Fruit fly (Drosophila melanogaster): Measurements from ENCODE around the gene CG2021.

CG2021 gene

dm6 chr3L:1740129-1740975, 36.9 kb downstream of the CG2021 start (continued):
- TF ChIP-seq CG7368 (GFP tag; optimal IDR thresholded peaks at IDR 0.05) (no peak), CG3032 (tag; optimal IDR thresholded peaks at IDR 0.05) (peak; percentile 27), CG34406 (GFP tag; optimal IDR thresholded peaks at IDR 0.05) (peak; percentile 33), Ets21C (GFP tag; optimal IDR thresholded peaks at IDR 0.05) (peak; percentile 56), pdm3 (GFP tag; optimal IDR thresholded peaks at IDR 0.05) (peak; percentile 63), CG8319 (GFP tag; optimal IDR thresholded peaks at IDR 0.05) (peak; percentile 18), Ets96B (tag; optimal IDR thresholded peaks at IDR 0.05) (no peak), CG6854 (GFP tag; optimal IDR thresholded peaks at IDR 0.05) (no peak), Met (GFP tag; optimal IDR thresholded peaks at IDR 0.05) (peak; percentile 65), OdsH (GFP tag; optimal IDR thresholded peaks at IDR 0.05) (peak; percentile 69), lz (GFP tag; optimal IDR thresholded peaks at IDR 0.05) (peak; percentile 75), CG1621 (tag; optimal IDR thresholded peaks at IDR 0.05) (no peak), vri (GFP tag; optimal IDR thresholded peaks at IDR 0.05) (no peak)

DNA sequence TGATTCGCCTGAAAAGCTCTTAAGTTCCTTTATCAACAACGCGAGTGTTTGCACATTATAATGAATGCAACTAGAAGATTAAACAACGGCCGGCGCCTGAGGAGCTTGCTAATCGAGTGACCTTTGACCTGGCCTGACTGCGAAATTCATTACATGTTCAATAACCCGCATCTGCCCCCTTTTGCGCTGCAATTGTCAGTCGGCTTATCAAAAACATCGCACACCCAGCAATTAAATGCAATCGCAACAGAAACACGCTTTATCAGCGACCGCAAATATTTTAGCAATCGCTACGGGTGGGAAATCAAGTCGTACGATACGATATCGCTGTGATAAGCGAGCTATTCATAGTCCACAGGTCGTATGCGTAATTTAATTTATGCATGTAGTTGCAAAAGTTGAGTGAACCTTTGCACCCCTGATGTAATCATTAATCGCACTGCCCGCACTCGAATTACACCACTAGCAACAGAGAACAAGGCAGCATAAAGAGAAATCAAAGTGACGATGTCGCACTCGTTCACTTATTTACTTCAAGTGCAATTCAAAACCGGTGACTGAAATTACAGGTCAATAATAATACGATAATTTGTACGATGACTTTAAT, 37.6 kb downstream of the CG2021 start:
- TF ChIP-seq CG8632 (GFP tag; optimal IDR thresholded peaks at IDR 0.05) = no peak
- no peak for TF ChIP-seq Eip78C (GFP tag)
- no peak for TF ChIP-seq Ets21C (GFP tag; optimal IDR thresholded peaks at IDR 0.05)
- TF ChIP-seq Hr38 (GFP tag; optimal IDR thresholded peaks at IDR 0.05) = no peak
- TF ChIP-seq CG8119 (GFP tag; IDR thresholded peaks at IDR 0.05) = no peak
- TF ChIP-seq Lpt (GFP tag; optimal IDR thresholded peaks at IDR 0.05) = no peak
- TF ChIP-seq acj6 (GFP tag; optimal IDR thresholded peaks at IDR 0.05) = no peak
- no peak for TF ChIP-seq Eip75B (GFP tag; optimal IDR thresholded peaks at IDR 0.05)
- TF ChIP-seq CG9139 (GFP tag; optimal IDR thresholded peaks at IDR 0.05) = no peak
- no peak for TF ChIP-seq Sox14 (GFP tag; optimal IDR thresholded peaks at IDR 0.05)
- TF ChIP-seq dsx (GFP tag; optimal IDR thresholded peaks at IDR 0.05; ENCODE audit: poor library complexity, severe bottlenecking) = no peak
- TF ChIP-seq CG11294 (GFP tag; IDR thresholded peaks at IDR 0.05) = no peak
- TF ChIP-seq fd85E (GFP tag; optimal IDR thresholded peaks at IDR 0.05) = no peak
- peak; percentile 81 for TF ChIP-seq vri (GFP tag; optimal IDR thresholded peaks at IDR 0.05)
- TF ChIP-seq CG4318 (GFP tag; optimal IDR thresholded peaks at IDR 0.05) = no peak
- no peak for TF ChIP-seq CG11762 (GFP tag; optimal IDR thresholded peaks at IDR 0.05; ENCODE audit: insufficient read depth)
- no peak for TF ChIP-seq CG34406 (GFP tag; optimal IDR thresholded peaks at IDR 0.05)
- no peak for TF ChIP-seq CG10631 (GFP tag; optimal IDR thresholded peaks at IDR 0.05)
- TF ChIP-seq pdm3 (GFP tag; optimal IDR thresholded peaks at IDR 0.05) = no peak
- 0 out of 3 replicates have a peak, but pooled peaks have one; percentile 14 for TF ChIP-seq CG6163 (GFP tag; IDR thresholded peaks at IDR 0.05)
- no peak for TF ChIP-seq Blimp-1 (GFP tag; optimal IDR thresholded peaks at IDR 0.05)
- no peak for TF ChIP-seq CG7368 (GFP tag; optimal IDR thresholded peaks at IDR 0.05)
- no peak for TF ChIP-seq fd59A (GFP tag; optimal IDR thresholded peaks at IDR 0.05)
- no peak for TF ChIP-seq Eip93F (GFP tag; optimal IDR thresholded peaks at IDR 0.05)
- TF ChIP-seq CG16779 (tag; optimal IDR thresholded peaks at IDR 0.05) = no peak
- no peak for TF ChIP-seq OdsH (GFP tag; optimal IDR thresholded peaks at IDR 0.05)
- TF ChIP-seq Hr4 (GFP tag; optimal IDR thresholded peaks at IDR 0.05) = no peak
- no peak for TF ChIP-seq spab (GFP tag; optimal IDR thresholded peaks at IDR 0.05)
- no peak for TF ChIP-seq Sox15 (GFP tag; optimal IDR thresholded peaks at IDR 0.05)
- no peak for TF ChIP-seq CG8319 (GFP tag; optimal IDR thresholded peaks at IDR 0.05)
- TF ChIP-seq dac (GFP tag; optimal IDR thresholded peaks at IDR 0.05) = no peak
- no peak for TF ChIP-seq esn (GFP tag; optimal IDR thresholded peaks at IDR 0.05)
- TF ChIP-seq CG15336 (GFP tag; IDR thresholded peaks at IDR 0.05) = 0 out of 2 replicates have a peak, but pooled peaks have one; percentile 15
- no peak for TF ChIP-seq CG32006 (GFP tag; optimal IDR thresholded peaks at IDR 0.05)
- TF ChIP-seq Smox (GFP tag; optimal IDR thresholded peaks at IDR 0.05) = no peak
- TF ChIP-seq ss (GFP tag; optimal IDR thresholded peaks at IDR 0.05) = peak in 1 of 2 experiments; percentile 37
- no peak for TF ChIP-seq cyc (GFP tag; optimal IDR thresholded peaks at IDR 0.05)
- TF ChIP-seq net (GFP tag; optimal IDR thresholded peaks at IDR 0.05) = no peak
- TF ChIP-seq CG6792 (GFP tag; optimal IDR thresholded peaks at IDR 0.05) = no peak
- TF ChIP-seq Ets96B (tag; optimal IDR thresholded peaks at IDR 0.05) = no peak
- TF ChIP-seq Gug (GFP tag; IDR thresholded peaks at IDR 0.05) = no peak
- TF ChIP-seq Hr39 (GFP tag; optimal IDR thresholded peaks at IDR 0.05) = no peak

Data from whole organism, prepupa.